Worm (Caenorhabditis elegans) whole organism, L2 larva: ENCODE results near the gene W08F4.10.
A peak's percentile ranks its signal among the peaks of the same experiment; 100 is the strongest.
"Not testable (repeated sequence)": the region's sequence is repeated elsewhere in the genome, so short reads cannot be mapped to it uniquely, and the experiment has no call there.

Experiments
- C34F6.9 ChIP-seq: fragments of 150-350 bp; optimal IDR thresholded peaks from 2 replicates; lab custom pipeline; 2014; ENCODE audit warnings: missing biosample characterization, missing genetic modification characterization
- F13H6.1 ChIP-seq: sonication (generic microtip); optimal IDR thresholded peaks from 2 replicates; lab custom pipeline; 2016; ENCODE audit warnings: missing genetic modification characterization, missing compliant biosample characterization
- Y55F3AM.14 ChIP-seq: fragments of 200-800 bp; sonication (Bioruptor generic); optimal IDR thresholded peaks from 2 replicates; lab custom pipeline; 2018; ENCODE audit warnings: mild to moderate bottlenecking, missing genetic modification characterization, missing compliant biosample characterization
- ZK546.5 ChIP-seq: sonication (generic microtip); optimal IDR thresholded peaks from 2 replicates; lab custom pipeline; 2017; ENCODE audit warnings: missing biosample characterization, missing genetic modification characterization
- alr-1 ChIP-seq: fragments of 150-350 bp; optimal IDR thresholded peaks from 2 replicates; lab custom pipeline; 2014; ENCODE audit warnings: missing biosample characterization, missing genetic modification characterization
- ama-1 ChIP-seq: fragments of 150-350 bp; optimal IDR thresholded peaks from 2 replicates; lab custom pipeline; 2018; ENCODE audit warnings: inconsistent platforms
- blmp-1 ChIP-seq: sonication (generic microtip); optimal IDR thresholded peaks from 2 replicates; lab custom pipeline; 2017; ENCODE audit warnings: missing genetic modification characterization, mild to moderate bottlenecking, missing compliant biosample characterization, antibody characterized with exemption, moderate library complexity; ENCODE audit not compliant: insufficient read depth
- ceh-16 ChIP-seq: fragments of 150-350 bp; optimal IDR thresholded peaks from 2 replicates; lab custom pipeline; 2014; ENCODE audit warnings: missing biosample characterization, missing genetic modification characterization
- ceh-82 ChIP-seq: fragments of 150-350 bp; optimal IDR thresholded peaks from 2 replicates; lab custom pipeline; 2014; ENCODE audit warnings: missing biosample characterization, missing genetic modification characterization
- crh-2 ChIP-seq: sonication (generic microtip); optimal IDR thresholded peaks from 2 replicates; lab custom pipeline; 2017; ENCODE audit warnings: missing biosample characterization, missing genetic modification characterization
- egl-27 ChIP-seq: sonication (generic microtip); optimal IDR thresholded peaks from 3 replicates; lab custom pipeline; 2017; ENCODE audit warnings: missing biosample characterization, missing genetic modification reagents, missing genetic modification characterization
- fos-1 ChIP-seq: fragments of 150-350 bp; optimal IDR thresholded peaks from 2 replicates; lab custom pipeline; 2014; ENCODE audit warnings: missing biosample characterization, missing genetic modification characterization
- gmeb-1 ChIP-seq: fragments of 150-350 bp; optimal IDR thresholded peaks from 2 replicates; lab custom pipeline; 2014; ENCODE audit warnings: missing biosample characterization, missing genetic modification characterization
- lin-11 ChIP-seq: fragments of 150-350 bp; sonication (generic microtip); optimal IDR thresholded peaks from 2 replicates; lab custom pipeline; 2014; ENCODE audit warnings: missing biosample characterization, missing genetic modification characterization, inconsistent platforms, mixed read lengths
- lin-13 ChIP-seq: fragments of 150-350 bp; optimal IDR thresholded peaks from 2 replicates; lab custom pipeline; 2014; ENCODE audit warnings: missing biosample characterization, missing genetic modification reagents, missing genetic modification characterization
- lin-39 ChIP-seq: fragments of 150-350 bp; optimal IDR thresholded peaks from 2 replicates; lab custom pipeline; 2014; ENCODE audit warnings: missing biosample characterization, missing genetic modification reagents, missing genetic modification characterization
- lsy-2 ChIP-seq, 2 experiments: fragments of 150-350 bp in 1 of 2; sonication (generic microtip) in 1 of 2; optimal IDR thresholded peaks; 2 replicates each; lab custom pipeline; 2014 to 2017; ENCODE audit warnings: missing biosample characterization in 2 of 2, missing genetic modification characterization in 2 of 2
- mab-5 ChIP-seq: fragments of 150-350 bp; optimal IDR thresholded peaks from 2 replicates; lab custom pipeline; 2014; ENCODE audit warnings: missing biosample characterization, missing genetic modification characterization
- mdl-1 ChIP-seq, 2 experiments: fragments of 150-350 bp in 1 of 2; sonication (generic microtip) in 1 of 2; optimal IDR thresholded peaks; 2 replicates each; lab custom pipeline; 2017; ENCODE audit warnings: missing biosample characterization in 2 of 2, missing genetic modification characterization in 2 of 2
- nhr-10 ChIP-seq: sonication (generic microtip); optimal IDR thresholded peaks from 2 replicates; lab custom pipeline; 2017; ENCODE audit warnings: missing biosample characterization, missing genetic modification characterization
- nhr-11 ChIP-seq: fragments of 150-350 bp; optimal IDR thresholded peaks from 2 replicates; lab custom pipeline; 2014; ENCODE audit warnings: missing biosample characterization, missing genetic modification characterization
- nhr-12 ChIP-seq: fragments of 150-350 bp; optimal IDR thresholded peaks from 2 replicates; lab custom pipeline; 2014; ENCODE audit warnings: missing biosample characterization, missing genetic modification characterization
- nhr-129 ChIP-seq: fragments of 150-350 bp; optimal IDR thresholded peaks from 2 replicates; lab custom pipeline; 2014; ENCODE audit warnings: missing biosample characterization, missing genetic modification characterization
- nhr-25 ChIP-seq: fragments of 150-350 bp; sonication (generic microtip); optimal IDR thresholded peaks from 3 replicates; lab custom pipeline; 2014; ENCODE audit warnings: missing biosample characterization, missing genetic modification characterization
- nhr-77 ChIP-seq: fragments of 150-350 bp; optimal IDR thresholded peaks from 2 replicates; lab custom pipeline; 2014; ENCODE audit warnings: missing biosample characterization, missing genetic modification characterization
- skn-1 ChIP-seq: sonication (generic microtip); optimal IDR thresholded peaks from 2 replicates; lab custom pipeline; 2017; ENCODE audit warnings: missing biosample characterization, missing genetic modification characterization
- sma-3 ChIP-seq: sonication (generic microtip); optimal IDR thresholded peaks from 2 replicates; lab custom pipeline; 2016; ENCODE audit warnings: missing genetic modification reagents, missing genetic modification characterization, missing compliant biosample characterization
- sma-9 ChIP-seq, 2 experiments: fragments of 150-350 bp in 1 of 2; sonication (generic microtip) in 1 of 2; optimal IDR thresholded peaks; 2 replicates each; lab custom pipeline; 2014 to 2016; ENCODE audit warnings: missing genetic modification characterization in 2 of 2, mild to moderate bottlenecking in 1 of 2, missing biosample characterization in 1 of 2, missing compliant biosample characterization in 1 of 2, missing genetic modification reagents in 1 of 2, moderate library complexity in 1 of 2
- snpc-4 ChIP-seq: fragments of 150-350 bp; optimal IDR thresholded peaks from 2 replicates; lab custom pipeline; 2014; ENCODE audit warnings: missing biosample characterization, missing genetic modification characterization
- unc-39 ChIP-seq: fragments of 150-350 bp; optimal IDR thresholded peaks from 2 replicates; lab custom pipeline; 2014; ENCODE audit warnings: missing biosample characterization, missing genetic modification characterization
- unc-55 ChIP-seq: fragments of 150-350 bp; sonication (generic microtip); optimal IDR thresholded peaks from 3 replicates; lab custom pipeline; 2014; ENCODE audit warnings: missing biosample characterization, missing genetic modification reagents, missing genetic modification characterization
- unc-62 ChIP-seq: fragments of 150-350 bp; optimal IDR thresholded peaks from 2 replicates; lab custom pipeline; 2014; ENCODE audit warnings: missing biosample characterization, missing genetic modification reagents, missing genetic modification characterization
- zag-1 ChIP-seq: fragments of 150-350 bp; optimal IDR thresholded peaks from 2 replicates; lab custom pipeline; 2014; ENCODE audit warnings: missing biosample characterization, missing genetic modification characterization
- ztf-11 ChIP-seq: sonication (generic microtip); optimal IDR thresholded peaks from 2 replicates; lab custom pipeline; 2017; ENCODE audit warnings: missing biosample characterization, missing genetic modification characterization

Gene W08F4.10

DNA sequence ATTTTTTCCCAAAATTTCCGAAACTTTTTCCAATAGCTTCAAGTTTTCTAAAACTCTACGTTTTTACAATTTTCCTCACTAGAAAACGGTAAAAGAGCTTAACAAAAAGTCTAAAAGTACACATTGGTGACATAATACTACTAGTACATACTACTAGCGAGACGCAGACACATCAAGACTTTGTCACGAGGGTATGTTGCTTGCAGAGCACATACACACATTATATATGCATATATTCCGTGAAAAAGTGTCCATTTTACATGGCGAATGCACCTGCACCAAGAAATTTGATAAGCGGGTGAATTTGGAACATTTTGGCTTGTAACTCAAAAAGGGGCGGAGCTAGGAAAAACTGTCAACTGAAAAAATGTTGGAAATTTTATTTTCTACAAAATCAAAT, 10.3 kb upstream of the W08F4.10 start:
- TF ChIP-seq sma-9 (GFP tag; optimal IDR thresholded peaks at IDR 0.05; lab: Kevin White, UChicago): peak; percentile 78
- TF ChIP-seq sma-9 (tag; optimal IDR thresholded peaks at IDR 0.05; lab: Kevin White, UChicago): no peak
- no peak for TF ChIP-seq lin-13 (GFP tag; lab: Kevin White, UChicago)
- peak; percentile 49 for TF ChIP-seq egl-27 (tag; lab: Kevin White, UChicago)
- no peak for TF ChIP-seq alr-1 (tag; lab: Kevin White, UChicago)
- peak; percentile 10 to 67 for TF ChIP-seq mdl-1 (tag; optimal IDR thresholded peaks at IDR 0.05; lab: Kevin White, UChicago)
- peak in 1 of 2 experiments; percentile 65 for TF ChIP-seq lsy-2 (tag; optimal IDR thresholded peaks at IDR 0.05; lab: Kevin White, UChicago)
- TF ChIP-seq nhr-12 (tag; lab: Kevin White, UChicago): no peak
- peak; percentile 79 for TF ChIP-seq unc-55
- TF ChIP-seq crh-2 (tag; lab: Kevin White, UChicago): peak; percentile 58
- TF ChIP-seq C34F6.9 (tag; lab: Kevin White, UChicago): peak; percentile 70
- peak; percentile 74 for TF ChIP-seq nhr-129 (tag; lab: Kevin White, UChicago)
- peak; percentile 32 for TF ChIP-seq gmeb-1 (tag; lab: Kevin White, UChicago)
- TF ChIP-seq mab-5 (tag; lab: Kevin White, UChicago): peak; percentile 21
- no peak for TF ChIP-seq sma-3 (GFP tag; lab: Kevin White, UChicago)
- TF ChIP-seq, all 48 proteins: peak for 10

DNA sequence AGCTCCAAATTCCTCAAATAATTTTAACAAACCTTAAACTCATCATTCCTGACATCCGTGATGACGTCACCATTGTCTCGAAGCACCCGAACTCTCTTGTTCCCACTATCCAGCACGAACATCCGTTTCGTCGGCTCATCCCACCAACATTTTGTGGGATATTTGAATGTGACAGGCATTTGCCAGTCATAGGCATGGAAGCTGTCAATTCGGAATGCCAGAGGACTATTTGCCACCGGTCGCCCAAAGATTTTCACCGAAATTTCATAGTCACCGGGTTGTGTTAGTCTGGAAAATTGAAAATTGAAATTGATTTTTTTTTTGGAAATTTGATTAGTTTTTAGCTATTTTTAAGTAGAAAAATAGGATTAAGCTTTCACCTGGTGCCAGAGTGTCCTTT, 5.7 kb upstream of the W08F4.10 start:
- TF ChIP-seq nhr-11 (tag; lab: Kevin White, UChicago) (no peak), lsy-2 (tag; optimal IDR thresholded peaks at IDR 0.05; lab: Kevin White, UChicago) (no peak), unc-62 (GFP tag; lab: Kevin White, UChicago) (no peak)

DNA sequence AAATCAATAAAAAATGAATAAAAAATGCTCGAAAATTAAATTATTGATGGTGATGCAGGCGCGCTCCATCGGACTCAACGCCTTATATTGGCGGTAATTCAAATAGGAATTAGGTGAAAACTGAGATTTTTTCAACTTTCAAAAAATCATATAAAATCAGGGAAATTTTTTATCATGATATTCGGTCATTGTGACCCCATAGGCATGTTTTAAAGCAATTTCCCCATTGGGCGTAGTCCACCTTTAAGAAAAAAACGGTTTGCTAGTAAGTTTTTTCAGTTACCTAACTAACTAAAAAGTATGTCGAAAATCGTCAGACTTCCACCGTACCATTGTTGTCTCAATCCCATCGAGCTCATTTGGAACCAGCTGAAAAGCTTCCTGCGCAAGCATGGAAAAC, 2.2 kb upstream of the W08F4.10 start, which contains the start of gene W08F4.1:
TSS of gene W08F4.1 (plus strand) at position 301 of the 400 bp plus-strand sequence.
- not testable (repeated sequence) for TF ChIP-seq nhr-25; sma-3 (GFP tag; lab: Kevin White, UChicago); ama-1 (lab: Kevin White, UChicago)

DNA sequence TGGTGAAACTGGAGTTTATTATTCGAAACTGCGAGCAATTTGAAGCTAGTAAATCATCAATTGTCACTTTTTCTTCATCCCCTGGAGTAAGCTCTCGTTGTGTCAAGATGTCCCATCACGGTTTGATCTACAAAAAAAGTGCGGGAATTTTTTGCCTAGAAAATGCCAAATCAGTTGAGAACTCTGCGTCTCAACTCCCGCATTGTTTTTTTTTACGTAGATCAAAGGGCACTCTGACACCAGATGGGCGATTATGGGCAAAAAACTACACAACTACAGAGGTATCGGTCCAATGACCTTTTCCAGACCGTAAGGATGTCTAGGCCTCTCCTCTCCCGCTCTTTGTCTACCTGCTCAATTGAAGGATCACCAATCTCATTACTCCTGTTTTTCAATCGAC, 3.5 kb downstream of the W08F4.10 start, which contains the start of gene fbxb-34:
TSS of gene fbxb-34 (plus strand) at position 301 of the 400 bp plus-strand sequence.
- TF ChIP-seq ZK546.5 (tag; lab: Kevin White, UChicago): no peak
- TF ChIP-seq nhr-25: no peak
- no peak for TF ChIP-seq ceh-16 (tag; lab: Kevin White, UChicago)
- no peak for TF ChIP-seq zag-1 (tag; lab: Kevin White, UChicago)
- TF ChIP-seq nhr-77 (tag; lab: Kevin White, UChicago): no peak

DNA sequence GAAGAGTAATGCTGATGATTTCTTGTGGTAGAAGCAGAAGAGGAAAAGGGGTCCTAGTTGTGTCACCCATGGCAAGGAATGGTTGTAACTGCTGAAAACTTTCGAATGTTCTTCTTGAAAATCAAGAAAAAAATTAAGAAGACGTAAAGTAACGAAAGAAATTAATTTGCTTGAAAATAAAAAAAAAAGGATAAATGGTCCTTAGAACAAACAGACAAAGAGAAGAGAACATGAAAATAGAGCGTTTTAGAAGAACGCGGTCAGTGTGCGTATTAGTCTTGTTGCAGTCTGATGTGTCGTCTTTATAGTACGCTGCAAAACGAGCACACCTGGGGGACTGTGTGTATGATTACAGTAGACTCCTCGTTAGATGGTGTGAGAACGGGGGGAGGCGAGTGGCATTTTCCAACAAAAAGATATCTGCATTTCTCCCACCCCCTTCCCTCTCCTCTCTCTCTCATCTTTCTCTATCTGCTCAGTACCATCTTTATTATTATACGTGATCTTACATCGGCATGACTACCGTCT, 6.6 kb downstream of the W08F4.10 start, which contains the start of the genes W08F4.12 and W08F4.13:
TSS of gene W08F4.12 (minus strand) at position 101 of the 528 bp plus-strand sequence.
TSS of gene W08F4.13 (plus strand) at position 478 of the 528 bp plus-strand sequence.
- TF ChIP-seq lin-39 (tag; lab: Kevin White, UChicago) (no peak), alr-1 (tag; lab: Kevin White, UChicago) (no peak), snpc-4 (tag; lab: Kevin White, UChicago) (no peak), skn-1 (tag; lab: Kevin White, UChicago) (no peak), nhr-10 (tag; lab: Kevin White, UChicago) (no peak), nhr-25 (no peak)

DNA sequence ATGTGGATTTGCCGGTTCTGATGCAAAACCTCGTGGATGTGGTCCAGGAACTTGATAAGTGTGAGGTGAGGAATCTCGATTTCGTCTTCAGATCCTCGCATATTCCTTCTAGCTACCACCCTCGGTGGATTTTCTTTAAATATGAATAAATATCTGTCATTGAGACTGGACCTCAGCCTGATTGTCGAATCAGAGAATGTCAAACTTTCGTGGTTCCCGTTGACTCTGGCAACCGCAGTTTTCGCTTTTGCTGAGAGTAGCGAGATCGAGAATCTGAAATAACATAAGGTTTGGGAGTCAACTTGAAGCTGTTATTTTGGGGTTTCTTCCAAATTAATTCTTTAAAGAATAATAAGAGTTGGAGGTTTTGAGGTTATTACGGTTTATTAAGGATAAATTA, 8.4 kb downstream of the W08F4.10 start, which contains the start of gene fbxb-14:
TSS of gene fbxb-14 (minus strand) at position 101 of the 400 bp plus-strand sequence.
- no peak for TF ChIP-seq F13H6.1 (tag; lab: Kevin White, UChicago)
- TF ChIP-seq egl-27 (tag; lab: Kevin White, UChicago): no peak
- TF ChIP-seq nhr-25: no peak
- no peak for TF ChIP-seq unc-62 (GFP tag; lab: Kevin White, UChicago)
- no peak for TF ChIP-seq unc-39 (tag; lab: Kevin White, UChicago)
- no peak for TF ChIP-seq Y55F3AM.14 (GFP tag; lab: Kevin White, UChicago)
- TF ChIP-seq ceh-16 (tag; lab: Kevin White, UChicago): no peak
- no peak for TF ChIP-seq ama-1 (lab: Kevin White, UChicago)
- no peak for TF ChIP-seq ztf-11 (tag; lab: Kevin White, UChicago)
- TF ChIP-seq fos-1 (tag; lab: Kevin White, UChicago): no peak
- no peak for TF ChIP-seq lin-11
- no peak for TF ChIP-seq blmp-1 (tag; lab: Kevin White, UChicago)
- TF ChIP-seq ceh-82: no peak
